Fruit fly (Drosophila melanogaster) whole organism, embryonic: ENCODE measurements around the gene CG5815.

ENCODE experiments used
- ATbp ChIP-seq: fragments of 200-800 bp; sonication (Bioruptor generic); optimal IDR thresholded peaks from 2 replicates; lab custom pipeline; 2017; ENCODE audit warnings: missing biosample characterization, mild to moderate bottlenecking, missing genetic modification characterization, missing genetic modification reagents
- CG10267 ChIP-seq: fragments of 200-800 bp; sonication (Bioruptor generic); optimal IDR thresholded peaks from 2 replicates; lab custom pipeline; 2018; ENCODE audit warnings: missing biosample characterization, mild to moderate bottlenecking, missing genetic modification characterization, moderate library complexity
- CG10431 ChIP-seq: fragments of 200-800 bp; sonication (Bioruptor generic); optimal IDR thresholded peaks from 3 replicates; lab custom pipeline; 2018; ENCODE audit warnings: missing biosample characterization, mild to moderate bottlenecking, missing genetic modification characterization
- CG10979 ChIP-seq: fragments of 200-800 bp; sonication (Bioruptor generic); optimal IDR thresholded peaks from 2 replicates; lab custom pipeline; 2018; ENCODE audit warnings: missing biosample characterization, mild to moderate bottlenecking, missing genetic modification characterization, moderate library complexity
- CG1233 ChIP-seq: fragments of 200-800 bp; sonication (Bioruptor generic); optimal IDR thresholded peaks from 4 replicates; lab custom pipeline; 2018; ENCODE audit warnings: missing biosample characterization, mild to moderate bottlenecking, missing genetic modification characterization
- CG2889 ChIP-seq: fragments of 200-800 bp; sonication (Bioruptor generic); IDR thresholded peaks from 3 replicates; pipeline ENCODE4 v1.3.6; 2022; ENCODE audit warnings: missing biosample characterization, missing genetic modification characterization
- CG32532 ChIP-seq: fragments of 200-800 bp; sonication (Bioruptor generic); IDR thresholded peaks from 2 replicates; pipeline ENCODE4 v1.3.6; 2022; ENCODE audit warnings: missing biosample characterization, missing genetic modification characterization
- CG43689 ChIP-seq: fragments of 200-800 bp; sonication (Bioruptor generic); IDR thresholded peaks from 2 replicates; pipeline ENCODE4 v1.3.6; 2022; ENCODE audit warnings: missing biosample characterization, missing genetic modification characterization
- CG8281 ChIP-seq: fragments of 200-800 bp; sonication (Bioruptor generic); optimal IDR thresholded peaks from 2 replicates; lab custom pipeline; 2018; ENCODE audit warnings: missing biosample characterization, mild to moderate bottlenecking, missing genetic modification characterization, moderate library complexity
- Chrac-16 ChIP-seq: fragments of 200-800 bp; sonication (Bioruptor generic); optimal IDR thresholded peaks from 3 replicates; lab custom pipeline; 2016; ENCODE audit warnings: missing biosample characterization, missing genetic modification characterization
- D ChIP-seq, 2 experiments: fragments of 200-800 bp in 1 of 2; fragments of >200 bp in 1 of 2; sonication (Bioruptor generic) in 1 of 2; optimal IDR thresholded peaks; 2 replicates in 1 of 2; 3 replicates in 1 of 2; lab custom pipeline; 2017; ENCODE audit warnings: mild to moderate bottlenecking in 1 of 2, missing biosample characterization in 1 of 2, missing genetic modification characterization in 1 of 2, missing genetic modification reagents in 1 of 2
- D19A ChIP-seq: fragments of 200-800 bp; optimal IDR thresholded peaks from 3 replicates; lab custom pipeline; 2019; ENCODE audit warnings: missing biosample characterization, mild to moderate bottlenecking, missing genetic modification characterization, moderate library complexity
- Doc3 ChIP-seq: fragments of 200-800 bp; sonication (Bioruptor generic); IDR thresholded peaks from 3 replicates; pipeline ENCODE4 v1.3.6; 2022; ENCODE audit warnings: missing biosample characterization, missing genetic modification characterization; ENCODE audit not compliant: partially characterized antibody
- E2f2 ChIP-seq: fragments of 200-800 bp; sonication (Bioruptor generic); IDR thresholded peaks from 2 replicates; pipeline ENCODE4 v1.3.6; 2022; ENCODE audit warnings: missing biosample characterization, missing genetic modification characterization
- Eip74EF ChIP-seq, 2 experiments: fragments of 200-800 bp in 1 of 2; fragments of >200 bp in 1 of 2; sonication (Bioruptor generic) in 1 of 2; optimal IDR thresholded peaks; 2 replicates each; lab custom pipeline; 2017 to 2019; ENCODE audit warnings: missing biosample characterization in 2 of 2, missing genetic modification characterization in 2 of 2, mild to moderate bottlenecking in 1 of 2, moderate library complexity in 1 of 2
- HLH3B ChIP-seq: fragments of 200-800 bp; sonication (Bioruptor generic); IDR thresholded peaks from 2 replicates; pipeline ENCODE4 v1.3.6; 2022; ENCODE audit warnings: missing biosample characterization, missing genetic modification characterization
- Hsf ChIP-seq: fragments of 200-800 bp; sonication (Bioruptor generic); optimal IDR thresholded peaks from 3 replicates; lab custom pipeline; 2016; ENCODE audit warnings: missing biosample characterization, missing genetic modification characterization
- Oaz ChIP-seq: fragments of 200-800 bp; sonication (Bioruptor generic); IDR thresholded peaks from 2 replicates; pipeline ENCODE4 v1.3.6; 2022; ENCODE audit warnings: missing biosample characterization, missing genetic modification characterization
- Oli ChIP-seq: fragments of 200-800 bp; sonication (Bioruptor generic); optimal IDR thresholded peaks from 2 replicates; lab custom pipeline; 2018; ENCODE audit warnings: missing biosample characterization, mild to moderate bottlenecking, missing genetic modification characterization, moderate library complexity
- Sry-δ ChIP-seq: fragments of 200-800 bp; sonication (Bioruptor generic); optimal IDR thresholded peaks from 2 replicates; lab custom pipeline; 2016; ENCODE audit warnings: missing biosample characterization, missing genetic modification characterization
- Trl ChIP-seq, 3 experiments: fragments of >200 bp in 2 of 3; fragments of 200-800 bp in 1 of 3; sonication (Bioruptor generic) in 1 of 3; optimal IDR thresholded peaks; 2 replicates in 1 of 3; 3 replicates in 2 of 3; lab custom pipeline; 2016 to 2017; ENCODE audit warnings: missing biosample characterization in 1 of 3, missing genetic modification characterization in 1 of 3
- Usf ChIP-seq: fragments of 200-800 bp; sonication (Bioruptor generic); optimal IDR thresholded peaks from 2 replicates; lab custom pipeline; 2017; ENCODE audit warnings: missing genotype, missing biosample characterization, missing genetic modification characterization
- Xbp1 ChIP-seq: fragments of 200-800 bp; sonication (Bioruptor generic); optimal IDR thresholded peaks from 3 replicates; lab custom pipeline; 2016; ENCODE audit warnings: missing biosample characterization, mild to moderate bottlenecking, missing genetic modification characterization
- ato ChIP-seq: fragments of 200-800 bp; sonication (Bioruptor generic); IDR thresholded peaks from 2 replicates; pipeline ENCODE4 v1.3.6; 2022; ENCODE audit warnings: missing biosample characterization, missing genetic modification characterization; ENCODE audit not compliant: partially characterized antibody
- chif ChIP-seq, 2 experiments: fragments of 200-800 bp; sonication (Bioruptor generic); optimal IDR thresholded peaks; 3 replicates each; lab custom pipeline; 2016; ENCODE audit warnings: missing biosample characterization in 2 of 2, missing genetic modification characterization in 2 of 2
- chm ChIP-seq: fragments of 200-800 bp; sonication (Bioruptor generic); IDR thresholded peaks from 2 replicates; pipeline ENCODE4 v1.3.6; 2022; ENCODE audit warnings: missing biosample characterization, missing genetic modification characterization
- dati ChIP-seq: fragments of 200-800 bp; sonication (Bioruptor generic); IDR thresholded peaks from 2 replicates; pipeline ENCODE4 v1.3.6; 2022; ENCODE audit warnings: missing biosample characterization, missing genetic modification characterization
- eve ChIP-seq, 2 experiments: fragments of >200 bp; optimal IDR thresholded peaks; 2 replicates each; lab custom pipeline; 2017; ENCODE audit warnings: missing biosample characterization in 2 of 2, missing genetic modification characterization in 2 of 2
- fd96Cb ChIP-seq: fragments of 200-800 bp; sonication (Bioruptor generic); optimal IDR thresholded peaks from 2 replicates; lab custom pipeline; 2018; ENCODE audit warnings: missing biosample characterization, mild to moderate bottlenecking, missing genetic modification characterization, moderate library complexity
- gsb-n ChIP-seq: fragments of 200-800 bp; sonication (Bioruptor generic); optimal IDR thresholded peaks from 3 replicates; lab custom pipeline; 2018; ENCODE audit warnings: missing biosample characterization, mild to moderate bottlenecking, missing genetic modification characterization
- h ChIP-seq: fragments of >200 bp; optimal IDR thresholded peaks from 2 replicates; lab custom pipeline; 2017
- insv ChIP-seq, 2 experiments: fragments of 200-800 bp; sonication (Bioruptor generic); optimal IDR thresholded peaks; 3 replicates each; lab custom pipeline; 2016 to 2018; ENCODE audit warnings: missing biosample characterization in 2 of 2, missing genetic modification characterization in 2 of 2
- inv ChIP-seq: fragments of 200-800 bp; sonication (Bioruptor generic); IDR thresholded peaks from 2 replicates; pipeline ENCODE4 v1.3.6; 2022; ENCODE audit warnings: missing biosample characterization, missing genetic modification characterization; ENCODE audit not compliant: partially characterized antibody
- lola ChIP-seq, 3 experiments: fragments of >200 bp in 2 of 3; fragments of 200-800 bp in 1 of 3; sonication (Bioruptor generic) in 1 of 3; optimal IDR thresholded peaks; 2 replicates each; lab custom pipeline; 2017 to 2019; ENCODE audit warnings: missing biosample characterization in 3 of 3, missing genetic modification characterization in 3 of 3, mild to moderate bottlenecking in 1 of 3, moderate library complexity in 1 of 3
- lov ChIP-seq, 2 experiments: fragments of 200-800 bp in 1 of 2; fragments of >200 bp in 1 of 2; sonication (Bioruptor generic) in 1 of 2; IDR thresholded peaks in 1 of 2; optimal IDR thresholded peaks in 1 of 2; 2 replicates in 1 of 2; 3 replicates in 1 of 2; pipeline versions ENCODE4 v1.3.6 to Lab custom; 2017 to 2022; ENCODE audit warnings: missing biosample characterization in 1 of 2, missing genetic modification characterization in 1 of 2
- luna ChIP-seq: fragments of 200-800 bp; sonication (Bioruptor generic); optimal IDR thresholded peaks from 2 replicates; lab custom pipeline; 2016; ENCODE audit warnings: missing biosample characterization, missing genetic modification characterization
- pum ChIP-seq: fragments of 200-800 bp; sonication (Bioruptor generic); optimal IDR thresholded peaks from 2 replicates; lab custom pipeline; 2016; ENCODE audit warnings: missing biosample characterization, missing genetic modification characterization
- ranshi ChIP-seq: fragments of 200-800 bp; sonication (Bioruptor generic); IDR thresholded peaks from 2 replicates; pipeline ENCODE4 v1.3.6; 2022; ENCODE audit warnings: missing biosample characterization, missing genetic modification characterization
- sc ChIP-seq, 3 experiments: fragments of >200 bp in 2 of 3; fragments of 200-800 bp in 1 of 3; sonication (Bioruptor generic) in 1 of 3; optimal IDR thresholded peaks; 2 replicates in 2 of 3; 3 replicates in 1 of 3; lab custom pipeline; 2017; ENCODE audit warnings: mild to moderate bottlenecking in 1 of 3, missing biosample characterization in 1 of 3, missing genetic modification characterization in 1 of 3, missing genetic modification reagents in 1 of 3
- sens ChIP-seq: fragments of 200-800 bp; sonication (Bioruptor generic); peaks from one replicate; lab custom pipeline; 2016; ENCODE audit warnings: missing biosample characterization, missing genetic modification characterization
- seq ChIP-seq: fragments of 200-800 bp; sonication (Bioruptor generic); IDR thresholded peaks from 2 replicates; pipeline ENCODE4 v1.3.6; 2022; ENCODE audit warnings: missing biosample characterization, missing genetic modification characterization
- so ChIP-seq: fragments of 200-800 bp; sonication (Bioruptor generic); IDR thresholded peaks from 3 replicates; pipeline ENCODE4 v1.3.6; 2022; ENCODE audit warnings: missing biosample characterization, missing genetic modification characterization
- ssp ChIP-seq: fragments of 200-800 bp; sonication (Bioruptor generic); IDR thresholded peaks from 2 replicates; pipeline ENCODE4 v1.3.6; 2022; ENCODE audit warnings: missing biosample characterization, missing genetic modification characterization
- stwl ChIP-seq: fragments of 200-800 bp; sonication (Bioruptor generic); optimal IDR thresholded peaks from 3 replicates; lab custom pipeline; 2018; ENCODE audit warnings: missing biosample characterization, mild to moderate bottlenecking, missing genetic modification characterization, moderate library complexity
- ttk ChIP-seq: fragments of 200-800 bp; sonication (Bioruptor generic); IDR thresholded peaks from 2 replicates; pipeline ENCODE4 v2.1.2; 2022; ENCODE audit warnings: missing biosample characterization, missing genetic modification characterization

The CG5815 gene

dm6 chr3R:27135692-27136641, 23.6 kb downstream of the CG5815 start (continued):
- TF ChIP-seq Oaz (GFP tag; lab: Robert Waterston, UW) (0 out of 2 replicates have a peak, but pooled peaks have one; percentile 28), CG8281 (tag; lab: Kevin White, UChicago) (peak; percentile 67), dati (GFP tag; lab: Robert Waterston, UW) (no peak), ranshi (GFP tag; lab: Robert Waterston, UW) (peak; percentile 45; the same call in 1 of the 2 replicates), D (optimal IDR thresholded peaks at IDR 0.05; lab: Kevin White, UChicago) (no peak), D (GFP tag; optimal IDR thresholded peaks at IDR 0.05; lab: Kevin White, UChicago) (peak; percentile 80), so (GFP tag; lab: Robert Waterston, UW) (peak; percentile 66; the same call in 2 of the 3 replicates), h (lab: Kevin White, UChicago) (no peak), ttk (GFP tag; lab: Robert Waterston, UW) (peak; percentile 13; the same call in 1 of the 2 replicates), CG1233 (GFP tag; lab: Kevin White, UChicago) (peak; percentile 88), sens (GFP tag; lab: Kevin White, UChicago) (peak; percentile 95), D19A (peak; percentile 69), CG10267 (tag; lab: Kevin White, UChicago) (peak; percentile 40), CG10979 (peak; percentile 40), lola (GFP tag; optimal IDR thresholded peaks at IDR 0.05; lab: Kevin White, UChicago) (peak in 1 of 3 experiments; percentile 72), pum (GFP tag; lab: Kevin White, UChicago) (peak; percentile 47), CG10431 (GFP tag; lab: Kevin White, UChicago) (peak; percentile 41), insv (GFP tag; optimal IDR thresholded peaks at IDR 0.05; lab: Kevin White, UChicago) (peak in 1 of 2 experiments; percentile 2), eve (GFP tag; optimal IDR thresholded peaks at IDR 0.05; lab: Kevin White, UChicago) (peak in 1 of 2 experiments; percentile 73), ATbp (GFP tag; lab: Kevin White, UChicago) (peak; percentile 88), Hsf (GFP tag; lab: Kevin White, UChicago) (peak; percentile 60), CG32532 (no peak), sc (optimal IDR thresholded peaks at IDR 0.05; lab: Kevin White, UChicago) (no peak), sc (GFP tag; optimal IDR thresholded peaks at IDR 0.05; lab: Kevin White, UChicago) (peak; percentile 75), Oli (tag; lab: Kevin White, UChicago) (peak; percentile 32), Sry-δ (GFP tag; lab: Kevin White, UChicago) (peak; percentile 22), Eip74EF (GFP tag; optimal IDR thresholded peaks at IDR 0.05; lab: Kevin White, UChicago) (peak in 1 of 2 experiments; percentile 73), lov (optimal IDR thresholded peaks at IDR 0.05; lab: Kevin White, UChicago) (no peak), lov (GFP tag; IDR thresholded peaks at IDR 0.05; lab: Robert Waterston, UW) (peak; percentile 70; the same call in 1 of the 3 replicates), Xbp1 (peak; percentile 24), HLH3B (GFP tag; lab: Robert Waterston, UW) (peak; percentile 54; the same call in 1 of the 2 replicates), ssp (0 out of 2 replicates have a peak, but pooled peaks have one; percentile 20), inv (GFP tag; lab: Robert Waterston, UW) (no peak), CG43689 (0 out of 2 replicates have a peak, but pooled peaks have one; percentile 38), seq (GFP tag; lab: Robert Waterston, UW) (peak; percentile 73), gsb-n (tag; lab: Kevin White, UChicago) (peak; percentile 86), luna (GFP tag; lab: Kevin White, UChicago) (no peak), Trl (optimal IDR thresholded peaks at IDR 0.05; lab: Kevin White, UChicago) (no peak), Trl (GFP tag; optimal IDR thresholded peaks at IDR 0.05; lab: Kevin White, UChicago) (peak; percentile 80), ato (no peak), E2f2 (GFP tag; lab: Robert Waterston, UW) (peak; percentile 43; the same call in 1 of the 2 replicates), Chrac-16 (GFP tag; lab: Kevin White, UChicago) (no peak), stwl (tag; lab: Kevin White, UChicago) (peak; percentile 38), chm (peak; percentile 86), CG2889 (GFP tag; lab: Robert Waterston, UW) (no peak), chif (GFP tag; optimal IDR thresholded peaks at IDR 0.05; lab: Kevin White, UChicago) (peak; percentile 41 to 74), Doc3 (GFP tag; lab: Robert Waterston, UW) (no peak), Usf (GFP tag; lab: Kevin White, UChicago) (peak; percentile 25), fd96Cb (peak; percentile 52)
